Fruit fly (Drosophila melanogaster): ENCODE results near the gene Aven.

Gene Aven

dm6 chrX:12658999-12659560, 29.6 kb upstream of the Aven start, which contains the start of gene Tis11 (continued):
- no peak for TF ChIP-seq CG7786 (GFP tag; optimal IDR thresholded peaks at IDR 0.05)
- peak; percentile 45 for TF ChIP-seq MTF-1 (GFP tag; optimal IDR thresholded peaks at IDR 0.05; ENCODE audit: borderline replicate concordance)
- TF ChIP-seq Drgx (GFP tag; IDR thresholded peaks at IDR 0.05): no peak
- no peak for TF ChIP-seq CG10431 (GFP tag; optimal IDR thresholded peaks at IDR 0.05)
- TF ChIP-seq Six4 (GFP tag; optimal IDR thresholded peaks at IDR 0.05): no peak
- TF ChIP-seq CG1792 (GFP tag; optimal IDR thresholded peaks at IDR 0.05): no peak
- no peak for TF ChIP-seq az2 (GFP tag; optimal IDR thresholded peaks at IDR 0.05)
- TF ChIP-seq kah (GFP tag; optimal IDR thresholded peaks at IDR 0.05): no peak
- TF ChIP-seq pho (GFP tag; optimal IDR thresholded peaks at IDR 0.05): no peak
- no peak for TF ChIP-seq CG2875 (GFP tag; optimal IDR thresholded peaks at IDR 0.05)
- TF ChIP-seq pb (GFP tag; optimal IDR thresholded peaks at IDR 0.05): no peak
- TF ChIP-seq Mrtf (GFP tag; IDR thresholded peaks at IDR 0.05): no peak
- TF ChIP-seq klu (GFP tag; IDR thresholded peaks at IDR 0.05): no peak
- peak; percentile 41 for TF ChIP-seq CG10543 (GFP tag; optimal IDR thresholded peaks at IDR 0.05)
- no peak for TF ChIP-seq br (optimal IDR thresholded peaks at IDR 0.05)
- TF ChIP-seq NFAT (GFP tag; IDR thresholded peaks at IDR 0.05): peak; percentile 49
- TF ChIP-seq Usf (GFP tag; optimal IDR thresholded peaks at IDR 0.05): no peak
- no peak for TF ChIP-seq CrebB (tag; optimal IDR thresholded peaks at IDR 0.05)
- peak; percentile 39; the same call in 1 of the 2 replicates for TF ChIP-seq Rfx (GFP tag; IDR thresholded peaks at IDR 0.05)
- no peak for TF ChIP-seq kni (GFP tag; optimal IDR thresholded peaks at IDR 0.05)
- no peak for TF ChIP-seq Dip3 (GFP tag; optimal IDR thresholded peaks at IDR 0.05)
- TF ChIP-seq CG5180 (GFP tag; optimal IDR thresholded peaks at IDR 0.05): no peak
- peak; percentile 14 for TF ChIP-seq CG11504 (tag; optimal IDR thresholded peaks at IDR 0.05)
- TF ChIP-seq CG2889 (GFP tag; IDR thresholded peaks at IDR 0.05): no peak
- no peak for TF ChIP-seq CG4707 (GFP tag; optimal IDR thresholded peaks at IDR 0.05)
- no peak for TF ChIP-seq CG9727 (GFP tag; optimal IDR thresholded peaks at IDR 0.05)
- TF ChIP-seq yki (optimal IDR thresholded peaks at IDR 0.05): no peak
- TF ChIP-seq CG4328 (GFP tag; optimal IDR thresholded peaks at IDR 0.05): no peak
- TF ChIP-seq dati (GFP tag; IDR thresholded peaks at IDR 0.05): no peak
- TF ChIP-seq Mes4 (GFP tag; optimal IDR thresholded peaks at IDR 0.05): no peak
- TF ChIP-seq CG13624 (GFP tag; optimal IDR thresholded peaks at IDR 0.05): no peak
- TF ChIP-seq en (GFP tag; optimal IDR thresholded peaks at IDR 0.05): no peak
- no peak for TF ChIP-seq Lim3 (GFP tag; IDR thresholded peaks at IDR 0.05)
- TF ChIP-seq rib (GFP tag; IDR thresholded peaks at IDR 0.05): peak; percentile 61
- TF ChIP-seq CG8388 (GFP tag; optimal IDR thresholded peaks at IDR 0.05): no peak
- TF ChIP-seq maf-S (GFP tag; optimal IDR thresholded peaks at IDR 0.05): no peak
- TF ChIP-seq Lpt (GFP tag; optimal IDR thresholded peaks at IDR 0.05): no peak
- TF ChIP-seq luna (GFP tag; optimal IDR thresholded peaks at IDR 0.05): no peak
- TF ChIP-seq CG31365 (tag; optimal IDR thresholded peaks at IDR 0.05): no peak
- no peak for TF ChIP-seq CG16863 (GFP tag; optimal IDR thresholded peaks at IDR 0.05)
- TF ChIP-seq Doc3 (GFP tag; IDR thresholded peaks at IDR 0.05; ENCODE audit: partially characterized antibody): no peak
- peak; percentile 23; the same call in 1 of the 2 replicates for TF ChIP-seq CG11696 (GFP tag; IDR thresholded peaks at IDR 0.05)
- TF ChIP-seq Jarid2 (GFP tag; optimal IDR thresholded peaks at IDR 0.05): peak; percentile 94
- TF ChIP-seq eve (GFP tag; optimal IDR thresholded peaks at IDR 0.05): no peak
- TF ChIP-seq Asciz (GFP tag; optimal IDR thresholded peaks at IDR 0.05): no peak
- no peak for TF ChIP-seq CkIIα-i1 (GFP tag; IDR thresholded peaks at IDR 0.05)
- no peak for TF ChIP-seq tap (tag; optimal IDR thresholded peaks at IDR 0.05)
- TF ChIP-seq zen (tag; optimal IDR thresholded peaks at IDR 0.05): no peak
- TF ChIP-seq Max (GFP tag; optimal IDR thresholded peaks at IDR 0.05): no peak
- TF ChIP-seq CG34224 (GFP tag; IDR thresholded peaks at IDR 0.05; ENCODE audit: partially characterized antibody): no peak; the same call in 2 of the 3 replicates
- no peak for TF ChIP-seq Antp (GFP tag; optimal IDR thresholded peaks at IDR 0.05)
- no peak for TF ChIP-seq Atf3 (GFP tag; optimal IDR thresholded peaks at IDR 0.05)
